Fruit fly (Drosophila melanogaster) whole organism, embryonic: ENCODE results near the gene CG7011.

Experiments used
- B-H2 ChIP-seq: fragments of 200-800 bp; sonication (Bioruptor generic); optimal IDR thresholded peaks from 2 replicates; lab custom pipeline; 2018; ENCODE audit warnings: missing biosample characterization, mild to moderate bottlenecking, missing genetic modification characterization
- CG10959 ChIP-seq: fragments of 200-800 bp; sonication (Bioruptor generic); IDR thresholded peaks from 2 replicates; pipeline ENCODE4 v1.3.6; 2022; ENCODE audit warnings: missing biosample characterization, missing genetic modification characterization
- CG11085 ChIP-seq: fragments of 200-800 bp; sonication (Bioruptor generic); IDR thresholded peaks from 2 replicates; pipeline ENCODE4 v1.3.6; 2022; ENCODE audit warnings: missing biosample characterization, missing genetic modification characterization
- CG11247 ChIP-seq: fragments of 200-800 bp; sonication (Bioruptor generic); IDR thresholded peaks from 2 replicates; pipeline ENCODE4 v1.3.6; 2022; ENCODE audit warnings: missing biosample characterization, missing genetic modification characterization
- CG11456 ChIP-seq: fragments of 200-800 bp; sonication (Bioruptor generic); IDR thresholded peaks from 3 replicates; pipeline ENCODE4 v1.3.6; 2022; ENCODE audit warnings: missing biosample characterization, missing genetic modification characterization
- CG13424 ChIP-seq: fragments of 200-800 bp; sonication (Bioruptor generic); optimal IDR thresholded peaks from 2 replicates; lab custom pipeline; 2019; ENCODE audit warnings: missing biosample characterization, mild to moderate bottlenecking, missing genetic modification characterization, moderate library complexity
- CG1529 ChIP-seq: fragments of 200-800 bp; sonication (Bioruptor generic); optimal IDR thresholded peaks from 3 replicates; lab custom pipeline; 2018; ENCODE audit warnings: missing biosample characterization, missing genetic modification characterization
- CG15479 ChIP-seq: fragments of 200-800 bp; sonication (Bioruptor generic); optimal IDR thresholded peaks from 3 replicates; lab custom pipeline; 2019; ENCODE audit warnings: missing biosample characterization, mild to moderate bottlenecking, missing genetic modification characterization, moderate library complexity
- CG16813 ChIP-seq: fragments of 200-800 bp; sonication (Bioruptor generic); IDR thresholded peaks from 3 replicates; pipeline ENCODE4 v1.3.6; 2022; ENCODE audit warnings: missing biosample characterization, missing genetic modification characterization; ENCODE audit not compliant: partially characterized antibody
- CG17385 ChIP-seq: fragments of 200-800 bp; sonication (Bioruptor generic); optimal IDR thresholded peaks from 3 replicates; lab custom pipeline; 2018; ENCODE audit warnings: missing biosample characterization, mild to moderate bottlenecking, missing genetic modification characterization
- CG2116 ChIP-seq: fragments of 200-800 bp; sonication (Bioruptor generic); optimal IDR thresholded peaks from 3 replicates; lab custom pipeline; 2018; ENCODE audit warnings: missing biosample characterization, mild to moderate bottlenecking, missing genetic modification characterization
- CG2199 ChIP-seq: fragments of 200-800 bp; sonication (Bioruptor generic); IDR thresholded peaks from 3 replicates; pipeline ENCODE4 v1.3.6; 2022; ENCODE audit warnings: missing biosample characterization, missing genetic modification characterization
- CG3065 ChIP-seq: fragments of 200-800 bp; sonication (Bioruptor generic); optimal IDR thresholded peaks from 2 replicates; lab custom pipeline; 2016; ENCODE audit warnings: missing biosample characterization, missing genetic modification characterization
- CG31441 ChIP-seq: fragments of 200-800 bp; sonication (Bioruptor generic); IDR thresholded peaks from 2 replicates; pipeline ENCODE4 v1.3.6; 2022; ENCODE audit warnings: missing biosample characterization, missing genetic modification characterization
- CG32532 ChIP-seq: fragments of 200-800 bp; sonication (Bioruptor generic); IDR thresholded peaks from 2 replicates; pipeline ENCODE4 v1.3.6; 2022; ENCODE audit warnings: missing biosample characterization, missing genetic modification characterization
- CG4424 ChIP-seq: fragments of 200-800 bp; sonication (Bioruptor generic); optimal IDR thresholded peaks from 3 replicates; lab custom pipeline; 2016; ENCODE audit warnings: missing biosample characterization, missing genetic modification characterization
- CG6765 ChIP-seq: fragments of 200-800 bp; sonication (Bioruptor generic); optimal IDR thresholded peaks from 3 replicates; lab custom pipeline; 2017; ENCODE audit warnings: missing biosample characterization, mild to moderate bottlenecking, missing genetic modification characterization
- CG7963 ChIP-seq: fragments of 200-800 bp; sonication (Bioruptor generic); IDR thresholded peaks from 3 replicates; pipeline ENCODE4 v1.3.6; 2022; ENCODE audit warnings: missing biosample characterization, missing genetic modification characterization; ENCODE audit not compliant: partially characterized antibody
- CG8765 ChIP-seq: fragments of 200-800 bp; sonication (Bioruptor generic); IDR thresholded peaks from 2 replicates; pipeline ENCODE4 v1.3.6; 2022; ENCODE audit warnings: missing biosample characterization, missing genetic modification characterization
- CG9437 ChIP-seq: fragments of 200-800 bp; sonication (Bioruptor generic); optimal IDR thresholded peaks from 2 replicates; lab custom pipeline; 2018; ENCODE audit warnings: missing biosample characterization, mild to moderate bottlenecking, missing genetic modification characterization
- CkIIα-i1 ChIP-seq: fragments of 200-800 bp; sonication (Bioruptor generic); IDR thresholded peaks from 2 replicates; pipeline ENCODE4 v1.3.6; 2022; ENCODE audit warnings: missing biosample characterization, missing genetic modification characterization
- D19B ChIP-seq: fragments of 200-800 bp; sonication (Bioruptor generic); optimal IDR thresholded peaks from 2 replicates; lab custom pipeline; 2017; ENCODE audit warnings: missing biosample characterization, mild to moderate bottlenecking, missing genetic modification characterization
- Dll ChIP-seq: fragments of 200-800 bp; sonication (Bioruptor generic); IDR thresholded peaks from 4 replicates; pipeline ENCODE4 v1.3.6; 2022; ENCODE audit warnings: missing biosample characterization, missing genetic modification characterization; ENCODE audit not compliant: partially characterized antibody
- Gug ChIP-seq: fragments of 200-800 bp; sonication (Bioruptor generic); IDR thresholded peaks from 4 replicates; pipeline ENCODE4 v1.3.6; 2022; ENCODE audit warnings: missing biosample characterization, missing genetic modification characterization
- HHEX ChIP-seq: fragments of 200-800 bp; sonication (Bioruptor generic); optimal IDR thresholded peaks from 3 replicates; lab custom pipeline; 2017; ENCODE audit warnings: missing biosample characterization, mild to moderate bottlenecking, missing genetic modification characterization, missing genetic modification reagents
- Hand ChIP-seq: fragments of 200-800 bp; sonication (Bioruptor generic); optimal IDR thresholded peaks from 2 replicates; lab custom pipeline; 2017; ENCODE audit warnings: mild to moderate bottlenecking, missing biosample characterization, missing genetic modification reagents, missing genetic modification characterization
- Hr51 ChIP-seq, 2 experiments: fragments of 200-800 bp; sonication (Bioruptor generic); optimal IDR thresholded peaks; 2 replicates in 1 of 2; 3 replicates in 1 of 2; lab custom pipeline; 2016 to 2018; ENCODE audit warnings: missing biosample characterization in 2 of 2, missing genetic modification characterization in 2 of 2, mild to moderate bottlenecking in 1 of 2, moderate library complexity in 1 of 2
- Lim3 ChIP-seq: fragments of 200-800 bp; sonication (Bioruptor generic); IDR thresholded peaks from 2 replicates; pipeline ENCODE4 v1.3.6; 2022; ENCODE audit warnings: missing biosample characterization, missing genetic modification characterization
- Rfx ChIP-seq: fragments of 200-800 bp; sonication (Bioruptor generic); IDR thresholded peaks from 2 replicates; pipeline ENCODE4 v1.3.6; 2022; ENCODE audit warnings: missing biosample characterization, missing genetic modification characterization
- Spps ChIP-seq: fragments of 200-800 bp; sonication (Bioruptor generic); optimal IDR thresholded peaks from 2 replicates; lab custom pipeline; 2018; ENCODE audit warnings: missing biosample characterization, mild to moderate bottlenecking, missing genetic modification characterization
- Vsx1 ChIP-seq: fragments of 200-800 bp; sonication (Bioruptor generic); optimal IDR thresholded peaks from 2 replicates; lab custom pipeline; 2017; ENCODE audit warnings: missing biosample characterization, mild to moderate bottlenecking, missing genetic modification characterization, missing genetic modification reagents
- Xrp1 ChIP-seq: fragments of 200-800 bp; sonication (Bioruptor generic); IDR thresholded peaks from 2 replicates; pipeline ENCODE4 v1.3.6; 2022; ENCODE audit warnings: missing biosample characterization, missing genetic modification characterization
- abd-A ChIP-seq: fragments of 200-800 bp; sonication (Bioruptor generic); optimal IDR thresholded peaks from 3 replicates; lab custom pipeline; 2019; ENCODE audit warnings: missing biosample characterization, mild to moderate bottlenecking, missing genetic modification characterization, moderate library complexity
- bab2 ChIP-seq: fragments of 200-800 bp; sonication (Bioruptor generic); optimal IDR thresholded peaks from 2 replicates; lab custom pipeline; 2016; ENCODE audit warnings: missing biosample characterization, missing genetic modification characterization
- cas ChIP-seq: fragments of 200-800 bp; sonication (Bioruptor generic); IDR thresholded peaks from 2 replicates; pipeline ENCODE4 v1.3.6; 2022; ENCODE audit warnings: missing biosample characterization, missing genetic modification characterization
- ewg ChIP-seq: fragments of 200-800 bp; sonication (Bioruptor generic); optimal IDR thresholded peaks from 3 replicates; lab custom pipeline; 2017; ENCODE audit warnings: mild to moderate bottlenecking, missing biosample characterization, missing genetic modification reagents, missing genetic modification characterization
- gsb-n ChIP-seq: fragments of 200-800 bp; sonication (Bioruptor generic); optimal IDR thresholded peaks from 3 replicates; lab custom pipeline; 2018; ENCODE audit warnings: missing biosample characterization, mild to moderate bottlenecking, missing genetic modification characterization
- hkb ChIP-seq, 2 experiments: fragments of 200-800 bp in 1 of 2; fragments of >200 bp in 1 of 2; sonication (Bioruptor generic) in 1 of 2; IDR thresholded peaks in 1 of 2; optimal IDR thresholded peaks in 1 of 2; 2 replicates each; pipeline versions ENCODE4 v1.3.6 to Lab custom; 2017 to 2022; ENCODE audit warnings: missing biosample characterization in 1 of 2, missing genetic modification characterization in 1 of 2
- inv ChIP-seq: fragments of 200-800 bp; sonication (Bioruptor generic); IDR thresholded peaks from 2 replicates; pipeline ENCODE4 v1.3.6; 2022; ENCODE audit warnings: missing biosample characterization, missing genetic modification characterization; ENCODE audit not compliant: partially characterized antibody
- repo ChIP-seq: fragments of 200-800 bp; sonication (Bioruptor generic); optimal IDR thresholded peaks from 2 replicates; lab custom pipeline; 2016; ENCODE audit warnings: missing biosample characterization, missing genetic modification characterization
- salm ChIP-seq: fragments of 200-800 bp; sonication (Bioruptor generic); optimal IDR thresholded peaks from 2 replicates; lab custom pipeline; 2018; ENCODE audit warnings: missing biosample characterization, mild to moderate bottlenecking, missing genetic modification characterization
- scrt ChIP-seq: fragments of 200-800 bp; sonication (Bioruptor generic); optimal IDR thresholded peaks from 2 replicates; lab custom pipeline; 2018; ENCODE audit warnings: missing biosample characterization, mild to moderate bottlenecking, missing genetic modification characterization, moderate library complexity
- toy ChIP-seq: fragments of 200-800 bp; sonication (Bioruptor generic); IDR thresholded peaks from 2 replicates; pipeline ENCODE4 v1.3.6; 2022; ENCODE audit warnings: missing biosample characterization, missing genetic modification characterization
- usp ChIP-seq: fragments of >200 bp; optimal IDR thresholded peaks from 2 replicates; lab custom pipeline; 2017; ENCODE audit warnings: missing biosample characterization, missing genetic modification characterization
- vnd ChIP-seq: fragments of 200-800 bp; sonication (Bioruptor generic); IDR thresholded peaks from 3 replicates; pipeline ENCODE4 v1.3.6; 2022; ENCODE audit warnings: missing biosample characterization, missing genetic modification characterization; ENCODE audit not compliant: partially characterized antibody
- vvl ChIP-seq: fragments of 200-800 bp; sonication (Bioruptor generic); IDR thresholded peaks from 2 replicates; pipeline ENCODE4 v1.3.6; 2022; ENCODE audit warnings: missing biosample characterization, missing genetic modification characterization

CG7011 gene

DNA sequence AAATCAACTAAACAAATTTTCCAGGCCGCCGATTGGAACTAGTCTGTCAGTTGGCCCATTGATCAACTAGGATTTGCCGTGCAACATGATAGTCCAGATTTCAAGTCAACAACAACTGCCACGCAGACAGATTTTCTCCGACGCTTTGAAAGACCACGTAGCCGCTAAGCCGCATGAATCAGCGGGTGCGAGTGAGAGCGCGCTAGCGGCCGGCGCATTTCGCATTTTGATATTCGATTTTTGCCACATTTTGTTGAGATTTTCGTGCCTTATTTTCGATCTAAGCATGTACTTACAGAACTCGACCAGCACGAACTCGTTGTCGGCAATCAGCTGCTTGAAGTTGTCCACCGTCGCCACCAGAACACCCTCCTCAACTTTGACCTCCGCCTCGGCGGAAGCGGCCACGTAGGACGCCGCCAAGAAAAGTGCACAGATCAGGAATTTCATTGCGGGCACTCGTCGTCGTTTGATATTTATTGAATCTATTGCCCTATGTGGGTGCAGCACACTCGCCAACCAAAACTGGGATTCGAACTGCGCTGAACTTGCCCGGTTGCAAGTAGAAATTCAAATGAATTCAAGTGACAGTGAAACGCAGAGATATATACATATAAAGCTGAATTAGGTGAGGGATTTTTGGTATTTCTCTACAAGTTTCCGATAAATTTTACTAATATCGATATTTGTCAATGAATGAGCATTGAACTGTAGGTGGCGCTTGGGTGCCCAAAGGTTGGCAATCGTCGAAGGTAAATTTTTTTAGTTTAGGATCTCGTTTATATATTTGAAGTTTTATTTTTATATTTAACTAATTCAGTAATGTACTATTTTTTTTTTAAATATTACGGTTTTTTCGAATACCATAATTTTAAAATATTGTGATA, 21.2 kb downstream of the CG7011 start, which contains the start of gene Pdi (continued):
- TF ChIP-seq CG16813 (GFP tag; lab: Robert Waterston, UW) (peak; percentile 75), CG32532 (peak; percentile 45), Lim3 (GFP tag; lab: Robert Waterston, UW) (no peak), Vsx1 (GFP tag; lab: Kevin White, UChicago) (no peak), Hand (GFP tag; lab: Kevin White, UChicago) (peak; percentile 12), Spps (tag; lab: Kevin White, UChicago) (peak; percentile 16), CG17385 (GFP tag; lab: Kevin White, UChicago) (peak; percentile 31), CG7963 (no peak), salm (tag; lab: Kevin White, UChicago) (peak; percentile 21), inv (peak; percentile 58; the same call in 1 of the 2 replicates), toy (GFP tag; lab: Robert Waterston, UW) (no peak), HHEX (no peak), CG11085 (GFP tag; lab: Robert Waterston, UW) (no peak), Dll (peak; percentile 73), CG1529 (GFP tag; lab: Kevin White, UChicago) (no peak), CG6765 (GFP tag; lab: Kevin White, UChicago) (no peak), CG11456 (GFP tag; lab: Robert Waterston, UW) (no peak), Gug (0 out of 4 replicates have a peak, but pooled peaks have one; percentile 2), CG10959 (GFP tag; lab: Robert Waterston, UW) (no peak), cas (no peak), D19B (GFP tag; lab: Kevin White, UChicago) (no peak), ewg (GFP tag; lab: Kevin White, UChicago) (peak; percentile 10), abd-A (tag; lab: Kevin White, UChicago) (peak; percentile 17)

DNA sequence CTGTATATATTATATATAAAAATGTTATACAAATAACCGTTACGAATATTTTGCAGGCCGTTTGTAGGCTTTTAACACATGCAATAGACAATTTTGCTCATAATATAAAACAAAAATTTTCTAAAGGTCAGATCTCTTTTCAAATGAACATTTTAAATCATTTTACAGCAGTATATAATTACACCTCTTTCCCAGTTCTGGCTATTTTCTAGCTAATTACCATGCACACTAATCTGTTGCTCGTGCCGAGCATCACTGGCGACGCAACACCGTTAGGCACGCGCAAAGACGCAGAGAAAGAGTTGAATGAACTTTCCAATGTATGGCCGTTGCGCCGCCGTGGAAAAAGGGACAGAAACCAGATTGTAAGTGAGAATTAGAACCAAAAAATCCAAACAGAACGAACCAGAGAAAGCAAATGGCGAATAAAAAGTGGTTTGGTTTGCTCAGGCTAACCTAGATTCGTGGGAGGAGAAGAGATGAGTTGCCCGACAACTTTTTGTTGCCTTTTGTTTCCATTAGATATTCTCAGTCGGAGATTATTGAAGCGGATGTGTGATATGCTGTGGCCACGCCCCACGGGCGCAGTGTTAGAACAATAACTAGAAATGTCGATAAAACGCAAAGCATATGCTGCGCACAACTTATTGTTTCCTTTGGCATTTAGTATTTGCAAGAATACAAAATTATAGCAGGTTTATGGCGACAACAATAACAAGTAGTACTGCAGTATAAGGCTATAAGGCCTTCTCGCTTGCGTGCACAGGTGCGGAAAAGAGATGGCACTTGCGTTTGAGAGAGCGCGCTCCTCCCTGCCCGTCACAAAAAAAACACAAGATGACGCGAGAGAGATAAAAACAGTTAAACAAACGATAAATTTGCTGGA, 22.1 kb downstream of the CG7011 start:
- TF ChIP-seq CG8765 (GFP tag; lab: Robert Waterston, UW) (0 out of 2 replicates have a peak, but pooled peaks have one; percentile 13), CkIIα-i1 (GFP tag; lab: Robert Waterston, UW) (no peak), scrt (GFP tag; lab: Kevin White, UChicago) (peak; percentile 51), CG2199 (GFP tag; lab: Robert Waterston, UW) (peak; percentile 34; the same call in 1 of the 3 replicates), vvl (peak; percentile 23), CG13424 (tag; lab: Kevin White, UChicago) (peak; percentile 46), CG2116 (GFP tag; lab: Kevin White, UChicago) (peak; percentile 2), CG31441 (GFP tag; lab: Robert Waterston, UW) (0 out of 2 replicates have a peak, but pooled peaks have one; percentile 22), gsb-n (tag; lab: Kevin White, UChicago) (peak; percentile 22), hkb (optimal IDR thresholded peaks at IDR 0.05; lab: Kevin White, UChicago) (no peak), hkb (GFP tag; IDR thresholded peaks at IDR 0.05; lab: Robert Waterston, UW) (peak; percentile 7; the same call in 1 of the 2 replicates), B-H2 (GFP tag; lab: Kevin White, UChicago) (peak; percentile 15), usp (peak; percentile 3), Rfx (GFP tag; lab: Robert Waterston, UW) (peak; percentile 73), CG3065 (GFP tag; lab: Kevin White, UChicago) (peak; percentile 17), Vsx1 (GFP tag; lab: Kevin White, UChicago) (peak; percentile 69), CG11247 (GFP tag; lab: Robert Waterston, UW) (no peak), bab2 (GFP tag; lab: Kevin White, UChicago) (no peak), CG9437 (peak; percentile 35), CG15479 (GFP tag; lab: Kevin White, UChicago) (peak; percentile 92), vnd (no peak), Xrp1 (GFP tag; lab: Robert Waterston, UW) (peak; percentile 59), CG4424 (GFP tag; lab: Kevin White, UChicago) (peak; percentile 39), Hr51 (GFP tag; optimal IDR thresholded peaks at IDR 0.05; lab: Kevin White, UChicago) (no peak), repo (no peak)
